Worm (Caenorhabditis elegans) whole organism, young adult: ENCODE measurements around the gene clec-9.
"Not testable (repeated sequence)": the region's sequence is repeated elsewhere in the genome, so short reads cannot be mapped to it uniquely, and the experiment has no call there.

Experiments used
- F57C9.4 ChIP-seq: sonication (generic microtip); optimal IDR thresholded peaks from 2 replicates; lab custom pipeline; 2017; ENCODE audit warnings: mild to moderate bottlenecking, missing genetic modification characterization, missing compliant biosample characterization
- ZK185.1 ChIP-seq: sonication (generic microtip); optimal IDR thresholded peaks from 2 replicates; lab custom pipeline; 2016; ENCODE audit warnings: mild to moderate bottlenecking, missing genetic modification characterization, missing compliant biosample characterization; ENCODE audit not compliant: poor library complexity, severe bottlenecking
- aptf-3 ChIP-seq: fragments of 200-800 bp; sonication (Bioruptor generic); IDR thresholded peaks from 2 replicates; pipeline ENCODE4 v1.3.6; 2022; ENCODE audit warnings: missing genetic modification characterization, missing compliant biosample characterization
- ceh-100 ChIP-seq: fragments of 200-800 bp; sonication (Bioruptor generic); IDR thresholded peaks from 2 replicates; pipeline ENCODE4 v1.3.6; 2022; ENCODE audit warnings: missing genetic modification reagents, missing genetic modification characterization, missing compliant biosample characterization
- egl-18 ChIP-seq: fragments of 200-800 bp; sonication (Bioruptor generic); IDR thresholded peaks from 2 replicates; pipeline ENCODE4 v1.3.6; 2022; ENCODE audit warnings: missing genetic modification reagents, missing genetic modification characterization, missing compliant biosample characterization
- egl-44 ChIP-seq: fragments of 200-800 bp; sonication (Bioruptor generic); IDR thresholded peaks from 2 replicates; pipeline ENCODE4 v1.3.6; 2022; ENCODE audit warnings: missing genetic modification reagents, missing genetic modification characterization, missing compliant biosample characterization
- hsf-1 ChIP-seq: fragments of 200-800 bp; sonication (Bioruptor generic); IDR thresholded peaks from 2 replicates; pipeline ENCODE4 v1.3.6; 2022; ENCODE audit warnings: missing genetic modification reagents, missing genetic modification characterization, missing compliant biosample characterization
- madf-8 ChIP-seq: fragments of 200-800 bp; sonication (Bioruptor generic); conservative IDR thresholded peaks from 2 replicates; pipeline ENCODE4 v1.3.6; 2022; ENCODE audit warnings: missing genetic modification reagents, missing genetic modification characterization, missing compliant biosample characterization

The clec-9 gene

ce11 chrV:16666647-16667046 is 39.8 kb downstream of the clec-9 start, which contains the start of gene F14F8.14:
Gene F14F8.14 (minus strand): TSS chrV:16666747.
- no peak for TF ChIP-seq madf-8 (GFP tag; lab: Robert Waterston, UW)
- no peak for TF ChIP-seq hsf-1
- TF ChIP-seq aptf-3 (GFP tag; lab: Robert Waterston, UW), result no peak
- no peak for TF ChIP-seq ceh-100 (GFP tag; lab: Robert Waterston, UW)
- TF ChIP-seq egl-44, result no peak

DNA sequence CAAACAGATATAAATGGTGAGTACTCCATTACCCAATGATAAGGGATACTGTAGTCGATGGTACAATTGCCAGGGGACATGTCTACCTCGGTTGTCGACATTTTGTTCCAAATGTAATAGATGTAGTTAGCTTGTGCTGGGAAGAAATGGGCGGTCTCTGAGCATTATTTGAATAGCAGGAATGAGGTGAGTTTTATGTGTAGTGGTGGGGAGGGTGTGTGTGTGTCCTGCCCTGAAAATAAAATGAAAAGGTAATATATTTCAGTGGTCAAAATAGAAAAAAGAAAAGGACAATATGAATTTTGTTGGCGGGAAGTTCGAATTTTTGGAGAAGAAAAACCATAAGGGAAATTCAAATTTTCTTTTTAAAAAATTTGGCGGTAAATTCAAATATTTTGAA is 45.6 kb downstream of the clec-9 start, which contains the start of gene Y70C5B.2:
Y70C5B.2 (minus strand) TSS at position 101 of the 400 bp plus-strand sequence.
- TF ChIP-seq ZK185.1 (tag; lab: Kevin White, UChicago); F57C9.4; egl-18: not testable (repeated sequence)
- TF ChIP-seq, all 124 proteins: peak for 0; not testable (repeated sequence) for 124
